Worm (Caenorhabditis elegans): ENCODE results near the gene R04B3.1.

ce11 chrX:2447214-2447613 lies 24.0 kb downstream of the R04B3.1 start:
- TF ChIP-seq pag-3 (tag; optimal IDR thresholded peaks at IDR 0.05; ENCODE audit: borderline replicate concordance) = no peak
- TF ChIP-seq pha-4 (tag; optimal IDR thresholded peaks at IDR 0.05) = no peak
- TF ChIP-seq elt-4 (tag; optimal IDR thresholded peaks at IDR 0.05) = no peak
- no peak for TF ChIP-seq lin-11 (tag; optimal IDR thresholded peaks at IDR 0.05)
- no peak for TF ChIP-seq ceh-6 (GFP tag; optimal IDR thresholded peaks at IDR 0.05)
- TF ChIP-seq ceh-18 (tag; optimal IDR thresholded peaks at IDR 0.05) = no peak
- TF ChIP-seq F13H6.1 (tag; optimal IDR thresholded peaks at IDR 0.05) = no peak
- TF ChIP-seq odd-2 (tag; optimal IDR thresholded peaks at IDR 0.05) = no peak
- TF ChIP-seq lim-6 (tag; optimal IDR thresholded peaks at IDR 0.05) = no peak
- TF ChIP-seq tbx-2 (tag; optimal IDR thresholded peaks at IDR 0.05) = no peak
- TF ChIP-seq K09A11.1 (tag; optimal IDR thresholded peaks at IDR 0.05; ENCODE audit: insufficient read depth) = no peak
- TF ChIP-seq fkh-6 (tag; optimal IDR thresholded peaks at IDR 0.05) = no peak
